Worm (Caenorhabditis elegans) whole organism, L4 larva: ENCODE data around the gene T04C12.9.

Experiments
- F10B5.3 ChIP-seq: sonication (generic microtip); optimal IDR thresholded peaks from 2 replicates; lab custom pipeline; 2016; ENCODE audit warnings: mild to moderate bottlenecking, missing genetic modification characterization, missing compliant biosample characterization
- F26F4.8 ChIP-seq: fragments of 200-800 bp; sonication (Bioruptor generic); conservative IDR thresholded peaks from 2 replicates; pipeline ENCODE4 v1.3.6; 2022; ENCODE audit warnings: missing genetic modification characterization, missing compliant biosample characterization
- F44E2.7 ChIP-seq: fragments of 200-800 bp; sonication (Bioruptor generic); IDR thresholded peaks from 2 replicates; pipeline ENCODE4 v2.1.2; 2022; ENCODE audit warnings: missing genetic modification characterization, missing compliant biosample characterization
- F49E8.2 ChIP-seq: sonication (generic microtip); optimal IDR thresholded peaks from 2 replicates; lab custom pipeline; 2016; ENCODE audit warnings: missing compliant biosample characterization, mild to moderate bottlenecking, missing genetic modification characterization, borderline replicate concordance
- T26A8.4 ChIP-seq: fragments of 200-800 bp; sonication (Bioruptor generic); IDR thresholded peaks from 2 replicates; pipeline ENCODE4 v1.3.6; 2022; ENCODE audit warnings: missing genetic modification characterization, missing compliant biosample characterization
- ZK546.5 ChIP-seq, 2 experiments: sonication (generic microtip); optimal IDR thresholded peaks; 2 replicates each; lab custom pipeline; 2017; ENCODE audit warnings: missing biosample characterization in 2 of 2, missing genetic modification characterization in 2 of 2
- aha-1 ChIP-seq: fragments of 150-350 bp; peaks from one replicate; lab custom pipeline; 2014; ENCODE audit warnings: missing biosample characterization, missing genetic modification characterization
- aly-2 ChIP-seq: sonication (generic microtip); optimal IDR thresholded peaks from 2 replicates; lab custom pipeline; 2018; ENCODE audit warnings: missing biosample characterization, missing genetic modification characterization
- ama-1 ChIP-seq: fragments of 150-350 bp; optimal IDR thresholded peaks from 2 replicates; lab custom pipeline; 2014; ENCODE audit warnings: inconsistent platforms, mixed read lengths
- ceh-20 ChIP-seq: fragments of 200-800 bp; sonication (Bioruptor generic); IDR thresholded peaks from 2 replicates; pipeline ENCODE4 v1.3.6; 2022; ENCODE audit warnings: missing genetic modification reagents, missing genetic modification characterization, missing compliant biosample characterization
- ceh-32 ChIP-seq: sonication (generic microtip); optimal IDR thresholded peaks from 2 replicates; lab custom pipeline; 2016; ENCODE audit warnings: mild to moderate bottlenecking, missing genetic modification characterization, missing compliant biosample characterization; ENCODE audit not compliant: poor library complexity
- ctbp-1 ChIP-seq: fragments of 200-800 bp; sonication (Bioruptor generic); IDR thresholded peaks from 2 replicates; pipeline ENCODE4 v1.3.6; 2022; ENCODE audit warnings: missing genetic modification reagents, missing genetic modification characterization, missing compliant biosample characterization
- daf-19 ChIP-seq: fragments of 200-800 bp; sonication (Bioruptor generic); conservative IDR thresholded peaks from 2 replicates; pipeline ENCODE4 v1.3.6; 2022; ENCODE audit warnings: missing genetic modification characterization, missing compliant biosample characterization
- dmd-6 ChIP-seq: fragments of 200-800 bp; sonication (Bioruptor generic); IDR thresholded peaks from 2 replicates; pipeline ENCODE4 v1.3.6; 2022; ENCODE audit warnings: missing genetic modification reagents, missing genetic modification characterization, missing compliant biosample characterization
- duxl-1 ChIP-seq: sonication (generic microtip); optimal IDR thresholded peaks from 2 replicates; lab custom pipeline; 2016; ENCODE audit warnings: mild to moderate bottlenecking, missing genetic modification characterization, moderate library complexity, missing compliant biosample characterization; ENCODE audit not compliant: poor library complexity
- dve-1 ChIP-seq: sonication (generic microtip); optimal IDR thresholded peaks from 2 replicates; lab custom pipeline; 2017; ENCODE audit warnings: antibody characterized with exemption, mild to moderate bottlenecking, missing genetic modification characterization, missing compliant biosample characterization; ENCODE audit not compliant: insufficient read depth
- egl-43 ChIP-seq: fragments of 200-800 bp; sonication (Bioruptor generic); IDR thresholded peaks from 2 replicates; pipeline ENCODE4 v1.3.6; 2022; ENCODE audit warnings: missing genetic modification reagents, missing genetic modification characterization, missing compliant biosample characterization
- hif-1 ChIP-seq, 2 experiments: sonication (generic microtip); optimal IDR thresholded peaks; 2 replicates each; lab custom pipeline; 2016 to 2017; ENCODE audit warnings: missing compliant biosample characterization in 2 of 2, missing genetic modification characterization in 2 of 2, missing genetic modification reagents in 2 of 2, missing genotype in 2 of 2, mild to moderate bottlenecking in 1 of 2
- hlh-11 ChIP-seq: fragments of 200-800 bp; sonication (Bioruptor generic); optimal IDR thresholded peaks from 2 replicates; lab custom pipeline; 2018; ENCODE audit warnings: mild to moderate bottlenecking, missing genetic modification characterization, missing compliant biosample characterization
- hlh-30 ChIP-seq: sonication (generic microtip); optimal IDR thresholded peaks from 2 replicates; lab custom pipeline; 2017; ENCODE audit warnings: antibody characterized with exemption, mild to moderate bottlenecking, missing genetic modification characterization, missing compliant biosample characterization; ENCODE audit not compliant: insufficient read depth
- hmg-1.1 ChIP-seq: fragments of 200-800 bp; sonication (Bioruptor generic); IDR thresholded peaks from 2 replicates; pipeline ENCODE4 v1.3.6; 2022; ENCODE audit warnings: missing genetic modification reagents, missing genetic modification characterization, missing compliant biosample characterization
- jun-1 ChIP-seq: fragments of 150-350 bp; optimal IDR thresholded peaks from 2 replicates; lab custom pipeline; 2014; ENCODE audit warnings: missing biosample characterization, missing genetic modification reagents, missing genetic modification characterization
- lin-1 ChIP-seq: fragments of 200-800 bp; sonication (Bioruptor generic); IDR thresholded peaks from 2 replicates; pipeline ENCODE4 v1.3.6; 2022; ENCODE audit warnings: missing genetic modification reagents, missing genetic modification characterization, missing compliant biosample characterization
- lin-13 ChIP-seq: fragments of 150-350 bp; optimal IDR thresholded peaks from 2 replicates; lab custom pipeline; 2014; ENCODE audit warnings: missing biosample characterization, missing genetic modification reagents, missing genetic modification characterization
- lin-15B ChIP-seq: fragments of 150-350 bp; sonication (generic microtip); optimal IDR thresholded peaks from 3 replicates; lab custom pipeline; 2014; ENCODE audit warnings: missing biosample characterization, missing genetic modification characterization
- lin-29 ChIP-seq: fragments of 200-800 bp; sonication (Bioruptor generic); IDR thresholded peaks from 2 replicates; pipeline ENCODE4 v1.3.6; 2022; ENCODE audit warnings: missing genetic modification reagents, missing genetic modification characterization, missing compliant biosample characterization
- lin-38 ChIP-seq: fragments of 200-800 bp; sonication (Bioruptor generic); IDR thresholded peaks from 2 replicates; pipeline ENCODE4 v1.3.6; 2022; ENCODE audit warnings: missing genetic modification reagents, missing genetic modification characterization, missing compliant biosample characterization
- madf-5 ChIP-seq, 2 experiments: fragments of 200-800 bp; sonication (Bioruptor generic); IDR thresholded peaks; 2 replicates each; pipeline ENCODE4 v1.3.6; 2022; ENCODE audit warnings: missing compliant biosample characterization in 2 of 2, missing genetic modification characterization in 2 of 2
- madf-9 ChIP-seq: fragments of 200-800 bp; sonication (Bioruptor generic); conservative IDR thresholded peaks from 2 replicates; pipeline ENCODE4 v1.3.6; 2022; ENCODE audit warnings: missing genetic modification reagents, missing genetic modification characterization, missing compliant biosample characterization
- mdl-1 ChIP-seq, 2 experiments: fragments of 150-350 bp in 1 of 2; sonication (generic microtip) in 1 of 2; optimal IDR thresholded peaks; 2 replicates each; lab custom pipeline; 2014 to 2017; ENCODE audit warnings: missing biosample characterization in 2 of 2, missing genetic modification characterization in 2 of 2
- mep-1 ChIP-seq: fragments of 150-350 bp; sonication (generic microtip); optimal IDR thresholded peaks from 3 replicates; lab custom pipeline; 2014; ENCODE audit warnings: missing biosample characterization, missing genetic modification characterization
- mes-2 ChIP-seq: sonication (generic microtip); optimal IDR thresholded peaks from 2 replicates; lab custom pipeline; 2016; ENCODE audit warnings: missing genotype, mild to moderate bottlenecking, missing genetic modification characterization, missing compliant biosample characterization; ENCODE audit not compliant: poor library complexity, severe bottlenecking
- mxl-2 ChIP-seq: fragments of 200-800 bp; sonication (Bioruptor generic); conservative IDR thresholded peaks from 2 replicates; pipeline ENCODE4 v1.3.6; 2022; ENCODE audit warnings: missing genetic modification reagents, missing genetic modification characterization, missing compliant biosample characterization
- nhr-10 ChIP-seq: fragments of 150-350 bp; optimal IDR thresholded peaks from 2 replicates; lab custom pipeline; 2014; ENCODE audit warnings: missing biosample characterization, missing genetic modification characterization
- nhr-11 ChIP-seq: fragments of 150-350 bp; optimal IDR thresholded peaks from 2 replicates; lab custom pipeline; 2014; ENCODE audit warnings: missing biosample characterization, missing genetic modification characterization
- nhr-111 ChIP-seq: fragments of 200-800 bp; sonication (Bioruptor generic); optimal IDR thresholded peaks from 2 replicates; lab custom pipeline; 2018; ENCODE audit warnings: mild to moderate bottlenecking, missing genetic modification characterization, missing compliant biosample characterization
- nhr-237 ChIP-seq: sonication (generic microtip); optimal IDR thresholded peaks from 2 replicates; lab custom pipeline; 2017; ENCODE audit warnings: missing biosample characterization, missing genetic modification characterization
- nhr-25 ChIP-seq: sonication (generic microtip); optimal IDR thresholded peaks from 2 replicates; lab custom pipeline; 2017; ENCODE audit warnings: missing genetic modification characterization, mild to moderate bottlenecking, missing compliant biosample characterization, antibody characterized with exemption, moderate library complexity, borderline replicate concordance; ENCODE audit not compliant: insufficient read depth
- nhr-28 ChIP-seq: fragments of 150-350 bp; optimal IDR thresholded peaks from 2 replicates; lab custom pipeline; 2014; ENCODE audit warnings: missing biosample characterization, missing genetic modification characterization
- nhr-41 ChIP-seq: fragments of 200-800 bp; sonication (Bioruptor generic); IDR thresholded peaks from 2 replicates; pipeline ENCODE4 v1.3.6; 2022; ENCODE audit warnings: missing genetic modification reagents, missing genetic modification characterization, missing compliant biosample characterization
- nhr-48 ChIP-seq: sonication (generic microtip); optimal IDR thresholded peaks from 2 replicates; lab custom pipeline; 2016; ENCODE audit warnings: mild to moderate bottlenecking, missing genetic modification characterization, missing compliant biosample characterization
- nhr-76 ChIP-seq: fragments of 150-350 bp; optimal IDR thresholded peaks from 2 replicates; lab custom pipeline; 2014; ENCODE audit warnings: missing biosample characterization, missing genetic modification characterization
- php-3 ChIP-seq: fragments of 200-800 bp; sonication (Bioruptor generic); IDR thresholded peaks from 2 replicates; pipeline ENCODE4 v1.3.6; 2022; ENCODE audit warnings: missing genetic modification reagents, missing genetic modification characterization, missing compliant biosample characterization
- saeg-2 ChIP-seq: fragments of 200-800 bp; sonication (Bioruptor generic); IDR thresholded peaks from 2 replicates; pipeline ENCODE4 v1.3.6; 2022; ENCODE audit warnings: missing genetic modification reagents, missing genetic modification characterization, missing compliant biosample characterization
- sdz-12 ChIP-seq: fragments of 200-800 bp; sonication (Bioruptor generic); optimal IDR thresholded peaks from 2 replicates; lab custom pipeline; 2018; ENCODE audit warnings: mild to moderate bottlenecking, missing genetic modification characterization, missing compliant biosample characterization
- snpc-4 ChIP-seq: fragments of 150-350 bp; optimal IDR thresholded peaks from 2 replicates; lab custom pipeline; 2014; ENCODE audit warnings: missing biosample characterization, missing genetic modification characterization
- spr-1 ChIP-seq: sonication (generic microtip); optimal IDR thresholded peaks from 2 replicates; lab custom pipeline; 2016; ENCODE audit warnings: mild to moderate bottlenecking, missing genetic modification characterization, missing compliant biosample characterization
- unc-39 ChIP-seq: sonication (generic microtip); optimal IDR thresholded peaks from 2 replicates; lab custom pipeline; 2017; ENCODE audit warnings: missing biosample characterization, missing genetic modification characterization
- zag-1 ChIP-seq: fragments of 150-350 bp; optimal IDR thresholded peaks from 2 replicates; lab custom pipeline; 2014; ENCODE audit warnings: missing biosample characterization, missing genetic modification characterization
- zfp-3 ChIP-seq: fragments of 200-800 bp; sonication (Bioruptor generic); conservative IDR thresholded peaks from 2 replicates; pipeline ENCODE4 v1.3.6; 2022; ENCODE audit warnings: missing genetic modification reagents, missing genetic modification characterization, missing compliant biosample characterization
- zip-11 ChIP-seq: fragments of 200-800 bp; sonication (Bioruptor generic); IDR thresholded peaks from 2 replicates; pipeline ENCODE4 v1.3.6; 2022; ENCODE audit warnings: missing genetic modification characterization, missing compliant biosample characterization
- ztf-7 ChIP-seq: fragments of 150-350 bp; optimal IDR thresholded peaks from 2 replicates; lab custom pipeline; 2014; ENCODE audit warnings: missing biosample characterization, missing genetic modification characterization

Gene T04C12.9

ce11 chrV:11087119-11087518 lies 24.1 kb upstream of the T04C12.9 start (continued):
- TF ChIP-seq dve-1 (tag; lab: Kevin White, UChicago): no peak
- no peak for TF ChIP-seq F10B5.3 (tag; lab: Kevin White, UChicago)
- no peak for TF ChIP-seq nhr-76
- TF ChIP-seq ZK546.5 (tag; optimal IDR thresholded peaks at IDR 0.05; lab: Kevin White, UChicago): no peak
- no peak for TF ChIP-seq F49E8.2 (tag; lab: Kevin White, UChicago)
- no peak for TF ChIP-seq lin-13 (GFP tag; lab: Kevin White, UChicago)
- peak; percentile 33; the same call in 1 of the 2 replicates for TF ChIP-seq php-3 (GFP tag; lab: Robert Waterston, UW)
- TF ChIP-seq mes-2: no peak
- no peak for TF ChIP-seq lin-15B (tag; lab: Kevin White, UChicago)
- TF ChIP-seq mxl-2: no peak
- no peak for TF ChIP-seq F26F4.8 (GFP tag; lab: Robert Waterston, UW)
- TF ChIP-seq aha-1: peak; percentile 55
- no peak for TF ChIP-seq hmg-1.1
- peak; percentile 58 for TF ChIP-seq dmd-6 (GFP tag; lab: Robert Waterston, UW)
- peak; percentile 61 for TF ChIP-seq nhr-28 (tag; lab: Kevin White, UChicago)
- TF ChIP-seq nhr-48 (tag; lab: Kevin White, UChicago): peak; percentile 0
- TF ChIP-seq zip-11: no peak
- TF ChIP-seq saeg-2 (GFP tag; lab: Robert Waterston, UW): no peak
- no peak for TF ChIP-seq spr-1
- TF ChIP-seq mep-1 (tag; lab: Kevin White, UChicago): no peak
- no peak for TF ChIP-seq nhr-237 (tag; lab: Kevin White, UChicago)
- TF ChIP-seq zfp-3 (GFP tag; lab: Robert Waterston, UW): no peak
- TF ChIP-seq ceh-20: peak; percentile 64; the same call in 1 of the 2 replicates
- no peak for TF ChIP-seq aly-2 (tag; lab: Kevin White, UChicago)
- no peak for TF ChIP-seq nhr-11 (tag; lab: Kevin White, UChicago)
- TF ChIP-seq nhr-111 (GFP tag; lab: Kevin White, UChicago): no peak
- no peak for TF ChIP-seq ama-1 (lab: Kevin White, UChicago)
- TF ChIP-seq madf-5 (GFP tag; IDR thresholded peaks at IDR 0.05; lab: Robert Waterston, UW): no peak
- TF ChIP-seq lin-38 (GFP tag; lab: Robert Waterston, UW): no peak
- no peak for TF ChIP-seq lin-29
- no peak for TF ChIP-seq snpc-4 (tag; lab: Kevin White, UChicago)
- no peak for TF ChIP-seq ctbp-1 (GFP tag; lab: Robert Waterston, UW)
- TF ChIP-seq T26A8.4: no peak
- TF ChIP-seq daf-19 (GFP tag; lab: Robert Waterston, UW): no peak
- TF ChIP-seq nhr-25: no peak
- no peak for TF ChIP-seq F44E2.7 (GFP tag; lab: Robert Waterston, UW)
- TF ChIP-seq nhr-41 (GFP tag; lab: Robert Waterston, UW): no peak
- TF ChIP-seq lin-1 (GFP tag; lab: Robert Waterston, UW): no peak
- no peak for TF ChIP-seq nhr-10 (tag; lab: Kevin White, UChicago)
- TF ChIP-seq ceh-32 (tag; lab: Kevin White, UChicago): no peak
- no peak for TF ChIP-seq duxl-1 (tag; lab: Kevin White, UChicago)
- TF ChIP-seq madf-9 (GFP tag; lab: Robert Waterston, UW): no peak
- no peak for TF ChIP-seq unc-39 (tag; lab: Kevin White, UChicago)
- TF ChIP-seq jun-1: no peak
- no peak for TF ChIP-seq sdz-12 (GFP tag; lab: Kevin White, UChicago)
- TF ChIP-seq ztf-7 (tag; lab: Kevin White, UChicago): no peak
- TF ChIP-seq mdl-1 (tag; optimal IDR thresholded peaks at IDR 0.05; lab: Kevin White, UChicago): peak in 1 of 2 experiments; percentile 15
- peak; percentile 4 for TF ChIP-seq hlh-30
- no peak for TF ChIP-seq zag-1
- TF ChIP-seq hif-1 (tag; optimal IDR thresholded peaks at IDR 0.05; lab: Kevin White, UChicago): no peak
- no peak for TF ChIP-seq egl-43 (GFP tag; lab: Robert Waterston, UW)
- TF ChIP-seq hlh-11 (tag; lab: Kevin White, UChicago): peak; percentile 36
- TF ChIP-seq, all 104 proteins: peak for 13
